Worm (Caenorhabditis elegans) whole organism, L2 larva: Measurements from ENCODE around the gene K11G9.5.
A peak's percentile ranks its signal among the peaks of the same experiment; 100 is the strongest.

Experiments
- C34F6.9 ChIP-seq: fragments of 150-350 bp; optimal IDR thresholded peaks from 2 replicates; lab custom pipeline; 2014; ENCODE audit warnings: missing biosample characterization, missing genetic modification characterization
- F13H6.1 ChIP-seq: sonication (generic microtip); optimal IDR thresholded peaks from 2 replicates; lab custom pipeline; 2016; ENCODE audit warnings: missing genetic modification characterization, missing compliant biosample characterization
- R02D3.7 ChIP-seq: fragments of 150-350 bp; optimal IDR thresholded peaks from 2 replicates; lab custom pipeline; 2014; ENCODE audit warnings: missing biosample characterization, missing genetic modification characterization
- Y55F3AM.14 ChIP-seq: fragments of 200-800 bp; sonication (Bioruptor generic); optimal IDR thresholded peaks from 2 replicates; lab custom pipeline; 2018; ENCODE audit warnings: mild to moderate bottlenecking, missing genetic modification characterization, missing compliant biosample characterization
- ZK546.5 ChIP-seq: sonication (generic microtip); optimal IDR thresholded peaks from 2 replicates; lab custom pipeline; 2017; ENCODE audit warnings: missing biosample characterization, missing genetic modification characterization
- alr-1 ChIP-seq: fragments of 150-350 bp; optimal IDR thresholded peaks from 2 replicates; lab custom pipeline; 2014; ENCODE audit warnings: missing biosample characterization, missing genetic modification characterization
- aly-2 ChIP-seq: fragments of 150-350 bp; optimal IDR thresholded peaks from 2 replicates; lab custom pipeline; 2014; ENCODE audit warnings: missing biosample characterization, missing genetic modification characterization
- ama-1 ChIP-seq: fragments of 150-350 bp; optimal IDR thresholded peaks from 2 replicates; lab custom pipeline; 2018; ENCODE audit warnings: inconsistent platforms
- blmp-1 ChIP-seq: sonication (generic microtip); optimal IDR thresholded peaks from 2 replicates; lab custom pipeline; 2017; ENCODE audit warnings: missing genetic modification characterization, mild to moderate bottlenecking, missing compliant biosample characterization, antibody characterized with exemption, moderate library complexity; ENCODE audit not compliant: insufficient read depth
- ceh-16 ChIP-seq: fragments of 150-350 bp; optimal IDR thresholded peaks from 2 replicates; lab custom pipeline; 2014; ENCODE audit warnings: missing biosample characterization, missing genetic modification characterization
- ceh-82 ChIP-seq: fragments of 150-350 bp; optimal IDR thresholded peaks from 2 replicates; lab custom pipeline; 2014; ENCODE audit warnings: missing biosample characterization, missing genetic modification characterization
- crh-2 ChIP-seq: sonication (generic microtip); optimal IDR thresholded peaks from 2 replicates; lab custom pipeline; 2017; ENCODE audit warnings: missing biosample characterization, missing genetic modification characterization
- dmd-4 ChIP-seq: sonication (generic microtip); optimal IDR thresholded peaks from 2 replicates; lab custom pipeline; 2017; ENCODE audit warnings: missing biosample characterization, missing genetic modification characterization
- egl-27 ChIP-seq: sonication (generic microtip); optimal IDR thresholded peaks from 3 replicates; lab custom pipeline; 2017; ENCODE audit warnings: missing biosample characterization, missing genetic modification reagents, missing genetic modification characterization
- elt-1 ChIP-seq: fragments of 150-350 bp; optimal IDR thresholded peaks from 2 replicates; lab custom pipeline; 2014; ENCODE audit warnings: missing biosample characterization, missing genetic modification characterization
- elt-3 ChIP-seq: sonication (generic microtip); optimal IDR thresholded peaks from 2 replicates; lab custom pipeline; 2017; ENCODE audit warnings: missing biosample characterization, missing genetic modification characterization
- fos-1 ChIP-seq: fragments of 150-350 bp; optimal IDR thresholded peaks from 2 replicates; lab custom pipeline; 2014; ENCODE audit warnings: missing biosample characterization, missing genetic modification characterization
- gmeb-1 ChIP-seq: fragments of 150-350 bp; optimal IDR thresholded peaks from 2 replicates; lab custom pipeline; 2014; ENCODE audit warnings: missing biosample characterization, missing genetic modification characterization
- lin-11 ChIP-seq: fragments of 150-350 bp; sonication (generic microtip); optimal IDR thresholded peaks from 2 replicates; lab custom pipeline; 2014; ENCODE audit warnings: missing biosample characterization, missing genetic modification characterization, inconsistent platforms, mixed read lengths
- lin-13 ChIP-seq: fragments of 150-350 bp; optimal IDR thresholded peaks from 2 replicates; lab custom pipeline; 2014; ENCODE audit warnings: missing biosample characterization, missing genetic modification reagents, missing genetic modification characterization
- lin-39 ChIP-seq: fragments of 150-350 bp; optimal IDR thresholded peaks from 2 replicates; lab custom pipeline; 2014; ENCODE audit warnings: missing biosample characterization, missing genetic modification reagents, missing genetic modification characterization
- lsy-2 ChIP-seq, 2 experiments: fragments of 150-350 bp in 1 of 2; sonication (generic microtip) in 1 of 2; optimal IDR thresholded peaks; 2 replicates each; lab custom pipeline; 2014 to 2017; ENCODE audit warnings: missing biosample characterization in 2 of 2, missing genetic modification characterization in 2 of 2
- mab-5 ChIP-seq: fragments of 150-350 bp; optimal IDR thresholded peaks from 2 replicates; lab custom pipeline; 2014; ENCODE audit warnings: missing biosample characterization, missing genetic modification characterization
- mbf-1 ChIP-seq: sonication (generic microtip); optimal IDR thresholded peaks from 2 replicates; lab custom pipeline; 2017; ENCODE audit warnings: missing biosample characterization, missing genetic modification characterization
- mdl-1 ChIP-seq, 2 experiments: fragments of 150-350 bp in 1 of 2; sonication (generic microtip) in 1 of 2; optimal IDR thresholded peaks; 2 replicates each; lab custom pipeline; 2017; ENCODE audit warnings: missing biosample characterization in 2 of 2, missing genetic modification characterization in 2 of 2
- nhr-10 ChIP-seq: sonication (generic microtip); optimal IDR thresholded peaks from 2 replicates; lab custom pipeline; 2017; ENCODE audit warnings: missing biosample characterization, missing genetic modification characterization
- nhr-11 ChIP-seq: fragments of 150-350 bp; optimal IDR thresholded peaks from 2 replicates; lab custom pipeline; 2014; ENCODE audit warnings: missing biosample characterization, missing genetic modification characterization
- nhr-12 ChIP-seq: fragments of 150-350 bp; optimal IDR thresholded peaks from 2 replicates; lab custom pipeline; 2014; ENCODE audit warnings: missing biosample characterization, missing genetic modification characterization
- nhr-21 ChIP-seq: fragments of 150-350 bp; optimal IDR thresholded peaks from 2 replicates; lab custom pipeline; 2014; ENCODE audit warnings: missing biosample characterization, missing genetic modification characterization
- nhr-23 ChIP-seq: fragments of 150-350 bp; optimal IDR thresholded peaks from 2 replicates; lab custom pipeline; 2014; ENCODE audit warnings: missing biosample characterization, missing genetic modification reagents, missing genetic modification characterization
- nhr-237 ChIP-seq: fragments of 150-350 bp; optimal IDR thresholded peaks from 2 replicates; lab custom pipeline; 2014; ENCODE audit warnings: missing biosample characterization, missing genetic modification characterization
- nhr-25 ChIP-seq: fragments of 150-350 bp; sonication (generic microtip); optimal IDR thresholded peaks from 3 replicates; lab custom pipeline; 2014; ENCODE audit warnings: missing biosample characterization, missing genetic modification characterization
- nhr-6 ChIP-seq: fragments of 150-350 bp; optimal IDR thresholded peaks from 2 replicates; lab custom pipeline; 2014; ENCODE audit warnings: missing biosample characterization, missing genetic modification characterization
- nhr-77 ChIP-seq: fragments of 150-350 bp; optimal IDR thresholded peaks from 2 replicates; lab custom pipeline; 2014; ENCODE audit warnings: missing biosample characterization, missing genetic modification characterization
- peb-1 ChIP-seq: fragments of 150-350 bp; optimal IDR thresholded peaks from 2 replicates; lab custom pipeline; 2014; ENCODE audit warnings: missing biosample characterization, missing genetic modification characterization
- sem-4 ChIP-seq: fragments of 150-350 bp; optimal IDR thresholded peaks from 2 replicates; lab custom pipeline; 2014; ENCODE audit warnings: missing biosample characterization, missing genetic modification reagents, missing genetic modification characterization
- skn-1 ChIP-seq: sonication (generic microtip); optimal IDR thresholded peaks from 2 replicates; lab custom pipeline; 2017; ENCODE audit warnings: missing biosample characterization, missing genetic modification characterization
- sma-3 ChIP-seq: sonication (generic microtip); optimal IDR thresholded peaks from 2 replicates; lab custom pipeline; 2016; ENCODE audit warnings: missing genetic modification reagents, missing genetic modification characterization, missing compliant biosample characterization
- sma-9 ChIP-seq, 2 experiments: fragments of 150-350 bp in 1 of 2; sonication (generic microtip) in 1 of 2; optimal IDR thresholded peaks; 2 replicates each; lab custom pipeline; 2014 to 2016; ENCODE audit warnings: missing genetic modification characterization in 2 of 2, mild to moderate bottlenecking in 1 of 2, missing biosample characterization in 1 of 2, missing compliant biosample characterization in 1 of 2, missing genetic modification reagents in 1 of 2, moderate library complexity in 1 of 2
- snpc-4 ChIP-seq: fragments of 150-350 bp; optimal IDR thresholded peaks from 2 replicates; lab custom pipeline; 2014; ENCODE audit warnings: missing biosample characterization, missing genetic modification characterization
- unc-39 ChIP-seq: fragments of 150-350 bp; optimal IDR thresholded peaks from 2 replicates; lab custom pipeline; 2014; ENCODE audit warnings: missing biosample characterization, missing genetic modification characterization
- unc-55 ChIP-seq: fragments of 150-350 bp; sonication (generic microtip); optimal IDR thresholded peaks from 3 replicates; lab custom pipeline; 2014; ENCODE audit warnings: missing biosample characterization, missing genetic modification reagents, missing genetic modification characterization
- unc-62 ChIP-seq: fragments of 150-350 bp; optimal IDR thresholded peaks from 2 replicates; lab custom pipeline; 2014; ENCODE audit warnings: missing biosample characterization, missing genetic modification reagents, missing genetic modification characterization
- zag-1 ChIP-seq: fragments of 150-350 bp; optimal IDR thresholded peaks from 2 replicates; lab custom pipeline; 2014; ENCODE audit warnings: missing biosample characterization, missing genetic modification characterization
- ztf-1 ChIP-seq: fragments of 200-800 bp; sonication (Bioruptor generic); conservative IDR thresholded peaks from 2 replicates; pipeline ENCODE4 v1.3.6; 2022; ENCODE audit warnings: missing genetic modification characterization, missing compliant biosample characterization
- ztf-11 ChIP-seq: sonication (generic microtip); optimal IDR thresholded peaks from 2 replicates; lab custom pipeline; 2017; ENCODE audit warnings: missing biosample characterization, missing genetic modification characterization
- ztf-4 ChIP-seq: fragments of 150-350 bp; optimal IDR thresholded peaks from 2 replicates; lab custom pipeline; 2014; ENCODE audit warnings: missing biosample characterization, missing genetic modification characterization

Gene K11G9.5

DNA sequence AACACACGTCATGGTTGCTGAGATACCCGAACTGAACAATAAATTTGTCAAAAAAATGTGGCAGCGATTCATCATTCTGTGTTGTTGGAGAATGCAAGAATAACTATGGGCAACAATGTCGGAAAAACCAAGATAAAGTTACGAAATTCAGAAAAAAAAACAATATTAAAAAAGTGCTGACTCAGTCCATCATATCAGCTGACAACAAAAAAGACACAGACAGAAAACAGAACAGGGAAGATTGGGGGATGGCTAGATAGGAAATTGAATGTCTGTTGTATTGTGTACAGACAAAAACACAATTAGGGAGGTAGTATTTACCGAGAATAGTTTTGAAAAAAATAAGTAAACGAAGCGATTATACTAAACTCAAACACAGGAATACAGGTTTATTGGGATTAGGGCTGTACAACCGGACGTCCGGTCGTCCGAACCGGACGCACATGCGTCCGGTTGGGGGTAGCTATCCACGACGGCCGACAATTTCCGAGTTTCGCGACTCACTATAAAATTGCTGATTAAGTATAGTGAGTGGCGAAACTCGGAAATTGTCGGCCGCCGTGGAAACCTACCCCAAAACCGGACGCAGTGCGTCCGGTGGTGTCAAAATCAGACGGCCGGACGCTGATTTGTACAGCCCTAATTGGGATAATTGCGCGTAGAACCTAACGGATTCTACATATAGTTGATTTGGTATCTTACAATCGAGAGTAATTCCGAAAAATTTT is 30.6 kb downstream of the K11G9.5 start:
- TF ChIP-seq ceh-82 (tag; lab: Kevin White, UChicago) = no peak
- TF ChIP-seq unc-39 (tag; lab: Kevin White, UChicago) = no peak
- TF ChIP-seq dmd-4 (tag; lab: Kevin White, UChicago) = no peak
- no peak for TF ChIP-seq Y55F3AM.14 (GFP tag; lab: Kevin White, UChicago)
- TF ChIP-seq snpc-4 = peak; percentile 5
- no peak for TF ChIP-seq nhr-77 (tag; lab: Kevin White, UChicago)
- no peak for TF ChIP-seq nhr-10 (tag; lab: Kevin White, UChicago)
- TF ChIP-seq nhr-12 (tag; lab: Kevin White, UChicago) = no peak
- no peak for TF ChIP-seq lin-39 (tag; lab: Kevin White, UChicago)
- TF ChIP-seq lsy-2 (tag; optimal IDR thresholded peaks at IDR 0.05; lab: Kevin White, UChicago) = no peak
- TF ChIP-seq aly-2 (tag; lab: Kevin White, UChicago) = no peak
- TF ChIP-seq sma-3 = peak; percentile 20
- no peak for TF ChIP-seq blmp-1 (tag; lab: Kevin White, UChicago)
- TF ChIP-seq alr-1 = no peak
- TF ChIP-seq R02D3.7 = no peak
- TF ChIP-seq C34F6.9 (tag; lab: Kevin White, UChicago) = no peak
- no peak for TF ChIP-seq egl-27 (tag; lab: Kevin White, UChicago)
- TF ChIP-seq skn-1 (tag; lab: Kevin White, UChicago) = peak; percentile 13
- TF ChIP-seq ama-1 (lab: Kevin White, UChicago) = no peak
- TF ChIP-seq nhr-23 (tag; lab: Kevin White, UChicago) = no peak
- no peak for TF ChIP-seq lin-13 (GFP tag; lab: Kevin White, UChicago)
- TF ChIP-seq, all 48 proteins: peak for 3

DNA sequence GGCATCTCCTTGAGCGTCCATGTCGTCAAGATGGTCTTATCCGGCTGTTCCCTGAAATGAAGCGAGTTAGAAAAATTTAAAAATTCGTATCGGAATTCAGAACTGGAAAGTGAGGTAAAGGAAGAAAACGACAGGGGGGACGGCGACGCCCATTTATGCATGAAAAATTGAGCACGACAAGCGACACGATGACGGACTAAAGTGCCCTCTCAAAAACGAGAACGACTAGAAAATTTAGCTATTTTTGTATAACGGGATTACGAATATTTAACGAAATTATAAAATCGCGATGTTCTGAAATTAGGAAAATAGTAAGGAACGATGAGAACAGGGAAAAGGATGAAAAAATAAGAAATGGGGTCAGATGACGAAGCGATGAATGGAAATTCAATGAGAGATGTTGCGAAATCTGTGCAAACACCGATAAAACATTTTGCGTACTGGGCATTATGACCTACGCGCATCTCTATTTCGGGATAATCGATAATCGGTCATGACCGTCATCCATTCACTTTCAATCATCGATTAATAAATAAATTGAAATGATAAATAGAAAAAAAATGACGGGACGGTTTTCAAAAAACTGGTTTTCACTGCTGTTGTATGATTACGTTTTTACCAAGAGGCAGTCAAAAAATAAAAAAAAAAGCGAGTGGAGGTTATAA is 31.7 kb downstream of the K11G9.5 start, which contains the start of gene snb-1:
Gene snb-1 (minus strand): TSS at position 51 of the 665 bp plus-strand sequence.
- TF ChIP-seq nhr-237 (tag; lab: Kevin White, UChicago) (no peak), ZK546.5 (tag; lab: Kevin White, UChicago) (no peak), gmeb-1 (tag; lab: Kevin White, UChicago) (peak; percentile 66), skn-1 (tag; lab: Kevin White, UChicago) (no peak), nhr-12 (tag; lab: Kevin White, UChicago) (no peak), lin-39 (tag; lab: Kevin White, UChicago) (no peak), unc-55 (GFP tag; lab: Kevin White, UChicago) (peak; percentile 82), nhr-23 (tag; lab: Kevin White, UChicago) (no peak), elt-3 (tag; lab: Kevin White, UChicago) (no peak), lin-11 (tag; lab: Kevin White, UChicago) (no peak), R02D3.7 (no peak), unc-39 (tag; lab: Kevin White, UChicago) (no peak), ceh-82 (tag; lab: Kevin White, UChicago) (peak; percentile 87), lin-13 (GFP tag; lab: Kevin White, UChicago) (peak; percentile 34), mbf-1 (tag; lab: Kevin White, UChicago) (no peak), nhr-21 (tag; lab: Kevin White, UChicago) (peak; percentile 62), crh-2 (tag; lab: Kevin White, UChicago) (peak; percentile 81), unc-62 (no peak), Y55F3AM.14 (GFP tag; lab: Kevin White, UChicago) (no peak), peb-1 (no peak), sma-9 (GFP tag; optimal IDR thresholded peaks at IDR 0.05; lab: Kevin White, UChicago) (peak; percentile 73), sma-9 (tag; optimal IDR thresholded peaks at IDR 0.05; lab: Kevin White, UChicago) (no peak), nhr-6 (tag; lab: Kevin White, UChicago) (no peak), lsy-2 (tag; optimal IDR thresholded peaks at IDR 0.05; lab: Kevin White, UChicago) (peak; percentile 54 to 80), sma-3 (peak; percentile 72), ztf-1 (no peak), ceh-16 (tag; lab: Kevin White, UChicago) (no peak), F13H6.1 (tag; lab: Kevin White, UChicago) (peak; percentile 32), blmp-1 (tag; lab: Kevin White, UChicago) (peak; percentile 87), zag-1 (tag; lab: Kevin White, UChicago) (no peak), nhr-11 (no peak), dmd-4 (tag; lab: Kevin White, UChicago) (no peak), elt-1 (no peak), C34F6.9 (tag; lab: Kevin White, UChicago) (peak; percentile 81), ztf-4 (no peak), aly-2 (tag; lab: Kevin White, UChicago) (no peak), mdl-1 (tag; optimal IDR thresholded peaks at IDR 0.05; lab: Kevin White, UChicago) (no peak), nhr-10 (tag; lab: Kevin White, UChicago) (no peak), sem-4 (tag; lab: Kevin White, UChicago) (peak; percentile 38), egl-27 (tag; lab: Kevin White, UChicago) (peak; percentile 12), fos-1 (tag; lab: Kevin White, UChicago) (peak; percentile 51), mab-5 (peak; percentile 23), alr-1 (no peak), nhr-25 (peak; percentile 78), ztf-11 (tag; lab: Kevin White, UChicago) (no peak)
